Worm (Caenorhabditis elegans): ENCODE results near the gene W06G6.17.

- TF ChIP-seq nhr-11 (tag; optimal IDR thresholded peaks at IDR 0.05) = no peak
- no peak for TF ChIP-seq pqm-1 (tag; optimal IDR thresholded peaks at IDR 0.05)
- no peak for TF ChIP-seq hlh-6 (tag; optimal IDR thresholded peaks at IDR 0.05)
- TF ChIP-seq tbx-7 (tag; optimal IDR thresholded peaks at IDR 0.05) = no peak
- TF ChIP-seq ama-1 (optimal IDR thresholded peaks at IDR 0.05) = no peak
- no peak for TF ChIP-seq elt-2 (tag; optimal IDR thresholded peaks at IDR 0.05)
- no peak for TF ChIP-seq hlh-8 (tag; optimal IDR thresholded peaks at IDR 0.05)
- no peak for TF ChIP-seq unc-3 (GFP tag; conservative IDR thresholded peaks at IDR 0.05)
- no peak for TF ChIP-seq unc-3 (tag; optimal IDR thresholded peaks at IDR 0.05)
- TF ChIP-seq ets-4 (tag; optimal IDR thresholded peaks at IDR 0.05) = no peak
These were observed 40.7 kb upstream of the W06G6.17 start, which contains the start of gene srw-43 for ce11 chrV:16685725-16686124.

Data from whole organism, late embryonic.